Fruit fly (Drosophila melanogaster): Measurements from ENCODE around the gene CG32486.

CG32486 gene

DNA sequence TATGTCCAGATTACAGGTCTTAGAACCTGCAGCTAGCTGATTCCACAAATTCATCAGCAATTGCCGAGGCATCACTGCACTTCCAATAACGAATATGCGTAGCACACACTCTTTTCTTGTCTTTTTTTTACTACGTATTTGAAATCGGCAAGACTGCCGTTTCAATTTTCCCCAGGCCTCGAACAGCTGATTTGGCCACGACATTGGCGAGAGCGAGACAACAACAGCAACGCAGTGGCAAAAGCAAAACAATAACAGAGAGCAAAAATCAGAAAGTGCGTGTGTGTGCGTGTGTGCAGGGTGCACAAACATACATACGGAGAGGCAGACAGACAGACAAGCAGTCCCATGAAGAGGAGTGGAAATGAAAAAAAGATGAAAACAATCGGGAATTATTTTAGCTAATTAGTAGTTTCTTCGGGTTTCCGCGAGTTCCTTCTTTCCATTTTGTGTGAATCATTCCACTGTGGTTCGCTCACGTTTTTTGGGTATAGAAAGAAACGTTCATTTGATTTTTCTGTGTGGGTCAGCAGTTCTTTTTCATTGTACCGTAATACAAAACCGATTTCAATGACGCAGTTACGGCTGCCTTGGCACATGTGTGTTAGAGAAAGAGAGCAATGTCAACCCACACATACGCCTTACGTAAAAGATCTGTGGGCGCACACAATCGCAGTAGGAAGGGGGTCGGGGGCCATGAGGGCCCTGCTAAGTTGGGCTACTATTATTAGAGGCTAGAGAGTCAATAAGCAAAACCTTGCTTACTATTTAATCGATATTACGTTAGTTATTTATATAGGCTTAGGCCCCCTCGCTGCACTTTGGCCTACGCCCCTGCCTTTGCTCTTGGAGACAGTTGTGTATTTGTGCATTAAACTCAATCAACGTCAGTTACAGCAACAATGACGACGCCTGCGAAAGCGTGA, 10.3 kb downstream of the CG32486 start (continued):
- TF ChIP-seq CG18619 (GFP tag; optimal IDR thresholded peaks at IDR 0.05) (peak; percentile 99), Ada2b (GFP tag; IDR thresholded peaks at IDR 0.05) (peak; percentile 99), E2f2 (GFP tag; IDR thresholded peaks at IDR 0.05) (peak; percentile 89), CG8359 (GFP tag; optimal IDR thresholded peaks at IDR 0.05; ENCODE audit: borderline replicate concordance) (peak; percentile 93), sim (GFP tag; IDR thresholded peaks at IDR 0.05) (peak; percentile 97), CG4820 (GFP tag; optimal IDR thresholded peaks at IDR 0.05) (peak; percentile 97), CG6272 (GFP tag; IDR thresholded peaks at IDR 0.05) (peak; percentile 99), CG3407 (GFP tag; optimal IDR thresholded peaks at IDR 0.05) (peak; percentile 96), Hmr (GFP tag; optimal IDR thresholded peaks at IDR 0.05) (peak; percentile 99), CG11560 (tag; IDR thresholded peaks at IDR 0.05) (peak; percentile 93), HHEX (GFP tag; optimal IDR thresholded peaks at IDR 0.05) (peak; percentile 99), CG11085 (GFP tag; IDR thresholded peaks at IDR 0.05) (peak; percentile 99), jing (GFP tag; optimal IDR thresholded peaks at IDR 0.05) (peak; percentile 98), toy (GFP tag; IDR thresholded peaks at IDR 0.05) (peak; percentile 98), ara (GFP tag; IDR thresholded peaks at IDR 0.05) (peak; percentile 99), sug (tag; optimal IDR thresholded peaks at IDR 0.05) (peak; percentile 94), CG4707 (GFP tag; optimal IDR thresholded peaks at IDR 0.05) (peak; percentile 92), CG14965 (GFP tag; optimal IDR thresholded peaks at IDR 0.05; ENCODE audit: borderline replicate concordance) (peak; percentile 86), hth (optimal IDR thresholded peaks at IDR 0.05) (no peak), PHDP (tag; optimal IDR thresholded peaks at IDR 0.05) (peak; percentile 97), pita (GFP tag; optimal IDR thresholded peaks at IDR 0.05) (no peak), H15 (GFP tag; IDR thresholded peaks at IDR 0.05) (peak; percentile 99), vvl (GFP tag; IDR thresholded peaks at IDR 0.05) (peak; percentile 99), bcd (GFP tag; optimal IDR thresholded peaks at IDR 0.05) (peak; percentile 99), eve (GFP tag; optimal IDR thresholded peaks at IDR 0.05) (peak; percentile 38 to 99), CG3065 (GFP tag; optimal IDR thresholded peaks at IDR 0.05) (peak; percentile 96), BtbVII (GFP tag; optimal IDR thresholded peaks at IDR 0.05) (peak; percentile 97), CG8924 (tag; optimal IDR thresholded peaks at IDR 0.05) (peak; percentile 96), aop (GFP tag; IDR thresholded peaks at IDR 0.05) (peak; percentile 97), CG12769 (tag; optimal IDR thresholded peaks at IDR 0.05) (peak; percentile 99), CG17361 (GFP tag; IDR thresholded peaks at IDR 0.05) (peak; percentile 97), repo (GFP tag; optimal IDR thresholded peaks at IDR 0.05) (peak; percentile 98), sisA (GFP tag; IDR thresholded peaks at IDR 0.05) (peak; percentile 100), CG2889 (GFP tag; IDR thresholded peaks at IDR 0.05) (peak; percentile 99), exex (tag; optimal IDR thresholded peaks at IDR 0.05) (peak; percentile 85), CG31441 (GFP tag; IDR thresholded peaks at IDR 0.05) (peak; percentile 95), NFAT (GFP tag; IDR thresholded peaks at IDR 0.05) (peak; percentile 99), CG7963 (GFP tag; IDR thresholded peaks at IDR 0.05; ENCODE audit: partially characterized antibody) (no peak), CG10959 (GFP tag; IDR thresholded peaks at IDR 0.05) (peak; percentile 98), yki (optimal IDR thresholded peaks at IDR 0.05) (no peak), unpg (GFP tag; optimal IDR thresholded peaks at IDR 0.05) (peak; percentile 98), Hand (GFP tag; optimal IDR thresholded peaks at IDR 0.05) (peak; percentile 95), CG13424 (tag; optimal IDR thresholded peaks at IDR 0.05) (peak; percentile 97), CG2116 (GFP tag; optimal IDR thresholded peaks at IDR 0.05) (peak; percentile 80), CG6683 (GFP tag; optimal IDR thresholded peaks at IDR 0.05) (peak; percentile 95), CrebB (tag; optimal IDR thresholded peaks at IDR 0.05) (peak; percentile 96), ken (GFP tag; IDR thresholded peaks at IDR 0.05) (peak; percentile 100), CG12942 (GFP tag; optimal IDR thresholded peaks at IDR 0.05) (peak; percentile 98), CG7357 (GFP tag; IDR thresholded peaks at IDR 0.05) (peak; percentile 97)

Data from whole organism, embryonic.